Worm (Caenorhabditis elegans): ENCODE results near the gene F15H10.5.

- TF ChIP-seq snpc-4 (GFP tag; optimal IDR thresholded peaks at IDR 0.05) (no peak), snpc-4 (tag; optimal IDR thresholded peaks at IDR 0.05) (no peak), F22D6.2 (tag; optimal IDR thresholded peaks at IDR 0.05) (no peak), ets-4 (GFP tag; optimal IDR thresholded peaks at IDR 0.05) (no peak), ama-1 (optimal IDR thresholded peaks at IDR 0.05) (no peak), ama-1 (GFP tag; optimal IDR thresholded peaks at IDR 0.05) (no peak), Y53G8AR.9 (GFP tag; conservative IDR thresholded peaks at IDR 0.05) (no peak)
Measured at ce11 chrV:10428608-10429007, 9.7 kb upstream of the F15H10.5 start, which contains the start of gene tag-314.
